Fruit fly (Drosophila melanogaster) whole organism, embryonic: ENCODE results near the gene rec.

Experiments
- ATbp ChIP-seq: fragments of 200-800 bp; sonication (Bioruptor generic); optimal IDR thresholded peaks from 2 replicates; lab custom pipeline; 2017; ENCODE audit warnings: missing biosample characterization, mild to moderate bottlenecking, missing genetic modification characterization, missing genetic modification reagents
- Bgb ChIP-seq: fragments of 200-800 bp; sonication (Bioruptor generic); IDR thresholded peaks from 2 replicates; pipeline ENCODE4 v1.3.6; 2022; ENCODE audit warnings: missing biosample characterization, missing genetic modification characterization; ENCODE audit not compliant: partially characterized antibody
- Blimp-1 ChIP-seq: fragments of 200-800 bp; sonication (Bioruptor generic); optimal IDR thresholded peaks from 3 replicates; lab custom pipeline; 2018; ENCODE audit warnings: missing biosample characterization, missing genetic modification characterization, mild to moderate bottlenecking, moderate library complexity, missing genetic modification reagents
- CG10147 ChIP-seq: fragments of 200-800 bp; sonication (Bioruptor generic); optimal IDR thresholded peaks from 2 replicates; lab custom pipeline; 2019; ENCODE audit warnings: missing biosample characterization, mild to moderate bottlenecking, missing genetic modification characterization, moderate library complexity
- CG10274 ChIP-seq: fragments of 200-800 bp; sonication (Bioruptor generic); optimal IDR thresholded peaks from 3 replicates; lab custom pipeline; 2017; ENCODE audit warnings: missing biosample characterization, mild to moderate bottlenecking, missing genetic modification characterization
- CG10565 ChIP-seq: fragments of 200-800 bp; sonication (Bioruptor generic); optimal IDR thresholded peaks from 3 replicates; lab custom pipeline; 2016; ENCODE audit warnings: missing biosample characterization, mild to moderate bottlenecking, missing genetic modification characterization
- CG11560 ChIP-seq: fragments of 200-800 bp; sonication (Bioruptor generic); IDR thresholded peaks from 3 replicates; pipeline ENCODE4 v1.3.6; 2022; ENCODE audit warnings: missing biosample characterization, missing genetic modification characterization
- CG12942 ChIP-seq: fragments of 200-800 bp; sonication (Bioruptor generic); optimal IDR thresholded peaks from 3 replicates; lab custom pipeline; 2016; ENCODE audit warnings: missing biosample characterization, missing genetic modification characterization
- CG13894 ChIP-seq: fragments of 200-800 bp; sonication (Bioruptor generic); optimal IDR thresholded peaks from 3 replicates; lab custom pipeline; 2018; ENCODE audit warnings: missing biosample characterization, mild to moderate bottlenecking, missing genetic modification characterization, moderate library complexity
- CG16863 ChIP-seq: fragments of 200-800 bp; sonication (Bioruptor generic); optimal IDR thresholded peaks from 3 replicates; lab custom pipeline; 2016; ENCODE audit warnings: missing biosample characterization, missing genetic modification characterization
- CG2875 ChIP-seq: fragments of 200-800 bp; sonication (Bioruptor generic); optimal IDR thresholded peaks from 2 replicates; lab custom pipeline; 2017; ENCODE audit warnings: missing biosample characterization, mild to moderate bottlenecking, missing genetic modification characterization, missing genetic modification reagents
- CG31224 ChIP-seq: fragments of 200-800 bp; sonication (Bioruptor generic); IDR thresholded peaks from 2 replicates; pipeline ENCODE4 v1.3.6; 2022; ENCODE audit warnings: missing biosample characterization, missing genetic modification characterization
- CG31388 ChIP-seq: fragments of 200-800 bp; sonication (Bioruptor generic); optimal IDR thresholded peaks from 2 replicates; lab custom pipeline; 2016; ENCODE audit warnings: missing biosample characterization, missing genetic modification characterization
- CG31441 ChIP-seq: fragments of 200-800 bp; sonication (Bioruptor generic); IDR thresholded peaks from 2 replicates; pipeline ENCODE4 v1.3.6; 2022; ENCODE audit warnings: missing biosample characterization, missing genetic modification characterization
- CG32767 ChIP-seq: fragments of 200-800 bp; sonication (Bioruptor generic); IDR thresholded peaks from 2 replicates; pipeline ENCODE4 v1.3.6; 2022; ENCODE audit warnings: missing biosample characterization, missing genetic modification characterization
- CG4820 ChIP-seq: fragments of 200-800 bp; sonication (Bioruptor generic); optimal IDR thresholded peaks from 3 replicates; lab custom pipeline; 2016; ENCODE audit warnings: missing biosample characterization, missing genetic modification characterization
- CG5245 ChIP-seq: fragments of 200-800 bp; sonication (Bioruptor generic); optimal IDR thresholded peaks from 3 replicates; lab custom pipeline; 2016; ENCODE audit warnings: missing biosample characterization, missing genetic modification characterization
- CG7963 ChIP-seq: fragments of 200-800 bp; sonication (Bioruptor generic); IDR thresholded peaks from 3 replicates; pipeline ENCODE4 v1.3.6; 2022; ENCODE audit warnings: missing biosample characterization, missing genetic modification characterization; ENCODE audit not compliant: partially characterized antibody
- CG8359 ChIP-seq: fragments of 200-800 bp; sonication (Bioruptor generic); optimal IDR thresholded peaks from 2 replicates; lab custom pipeline; 2017; ENCODE audit warnings: missing biosample characterization, mild to moderate bottlenecking, missing genetic modification characterization, borderline replicate concordance
- CHES-1-like ChIP-seq: fragments of 200-800 bp; sonication (Bioruptor generic); optimal IDR thresholded peaks from 2 replicates; lab custom pipeline; 2016; ENCODE audit warnings: missing biosample characterization, missing genetic modification characterization
- Camta ChIP-seq: fragments of 200-800 bp; sonication (Bioruptor generic); optimal IDR thresholded peaks from 2 replicates; lab custom pipeline; 2016; ENCODE audit warnings: missing biosample characterization, missing genetic modification characterization
- Ets65A ChIP-seq: fragments of 200-800 bp; sonication (Bioruptor generic); peaks from one replicate; lab custom pipeline; 2016; ENCODE audit warnings: missing biosample characterization, missing genetic modification characterization
- Fer2 ChIP-seq: fragments of 200-800 bp; sonication (Bioruptor generic); optimal IDR thresholded peaks from 2 replicates; lab custom pipeline; 2018; ENCODE audit warnings: missing biosample characterization, mild to moderate bottlenecking, missing genetic modification characterization, moderate library complexity
- HLH54F ChIP-seq: fragments of 200-800 bp; sonication (Bioruptor generic); optimal IDR thresholded peaks from 3 replicates; lab custom pipeline; 2016; ENCODE audit warnings: missing biosample characterization, missing genetic modification characterization
- Hsf ChIP-seq: fragments of 200-800 bp; sonication (Bioruptor generic); optimal IDR thresholded peaks from 3 replicates; lab custom pipeline; 2016; ENCODE audit warnings: missing biosample characterization, missing genetic modification characterization
- NK7.1 ChIP-seq: fragments of 200-800 bp; sonication (Bioruptor generic); optimal IDR thresholded peaks from 3 replicates; lab custom pipeline; 2016; ENCODE audit warnings: missing biosample characterization, missing genetic modification characterization
- Poxn ChIP-seq: fragments of 200-800 bp; sonication (Bioruptor generic); IDR thresholded peaks from 2 replicates; pipeline ENCODE4 v1.3.6; 2022; ENCODE audit warnings: missing biosample characterization, missing genetic modification characterization
- Rx ChIP-seq: fragments of 200-800 bp; sonication (Bioruptor generic); IDR thresholded peaks from 2 replicates; pipeline ENCODE4 v1.3.6; 2022; ENCODE audit warnings: missing biosample characterization, missing genetic modification characterization
- ap ChIP-seq: fragments of 200-800 bp; sonication (Bioruptor generic); IDR thresholded peaks from 2 replicates; pipeline ENCODE4 v1.3.6; 2022; ENCODE audit warnings: missing biosample characterization, missing genetic modification characterization
- ci ChIP-seq: fragments of 200-800 bp; sonication (Bioruptor generic); IDR thresholded peaks from 3 replicates; pipeline ENCODE4 v1.3.6; 2022; ENCODE audit warnings: missing biosample characterization, missing genetic modification characterization
- crol ChIP-seq: fragments of 200-800 bp; sonication (Bioruptor generic); IDR thresholded peaks from 2 replicates; pipeline ENCODE4 v1.3.6; 2022; ENCODE audit warnings: missing biosample characterization, missing genetic modification characterization
- dan ChIP-seq: fragments of 200-800 bp; sonication (Bioruptor generic); IDR thresholded peaks from 2 replicates; pipeline ENCODE4 v1.3.6; 2022; ENCODE audit warnings: missing biosample characterization, missing genetic modification characterization
- danr ChIP-seq: fragments of 200-800 bp; sonication (Bioruptor generic); IDR thresholded peaks from 2 replicates; pipeline ENCODE4 v1.3.6; 2022; ENCODE audit warnings: missing biosample characterization, missing genetic modification characterization
- dati ChIP-seq: fragments of 200-800 bp; sonication (Bioruptor generic); IDR thresholded peaks from 2 replicates; pipeline ENCODE4 v1.3.6; 2022; ENCODE audit warnings: missing biosample characterization, missing genetic modification characterization
- dysf ChIP-seq: fragments of 200-800 bp; sonication (Bioruptor generic); IDR thresholded peaks from 3 replicates; pipeline ENCODE4 v1.3.6; 2022; ENCODE audit warnings: missing biosample characterization, missing genetic modification characterization
- exex ChIP-seq: fragments of 200-800 bp; sonication (Bioruptor generic); optimal IDR thresholded peaks from 4 replicates; lab custom pipeline; 2018; ENCODE audit warnings: missing biosample characterization, mild to moderate bottlenecking, missing genetic modification characterization, moderate library complexity
- grn ChIP-seq: fragments of 200-800 bp; sonication (Bioruptor generic); optimal IDR thresholded peaks from 3 replicates; lab custom pipeline; 2017; ENCODE audit warnings: missing biosample characterization, missing genetic modification characterization
- gro ChIP-seq: fragments of 200-800 bp; sonication (Bioruptor generic); optimal IDR thresholded peaks from 2 replicates; lab custom pipeline; 2016; ENCODE audit warnings: missing biosample characterization, missing genetic modification characterization
- gt ChIP-seq: fragments of 200-800 bp; sonication (Bioruptor generic); IDR thresholded peaks from 2 replicates; pipeline ENCODE4 v1.3.6; 2022; ENCODE audit warnings: missing biosample characterization, missing genetic modification characterization
- insv ChIP-seq, 2 experiments: fragments of 200-800 bp; sonication (Bioruptor generic); optimal IDR thresholded peaks; 3 replicates each; lab custom pipeline; 2016 to 2018; ENCODE audit warnings: missing biosample characterization in 2 of 2, missing genetic modification characterization in 2 of 2
- lab ChIP-seq: fragments of 200-800 bp; sonication (Bioruptor generic); optimal IDR thresholded peaks from 3 replicates; lab custom pipeline; 2017; ENCODE audit warnings: missing biosample characterization, missing genetic modification characterization, mild to moderate bottlenecking, moderate library complexity, missing genetic modification reagents
- oc ChIP-seq: fragments of 200-800 bp; sonication (Bioruptor generic); optimal IDR thresholded peaks from 2 replicates; lab custom pipeline; 2018; ENCODE audit warnings: missing biosample characterization, mild to moderate bottlenecking, missing genetic modification characterization, moderate library complexity
- pan ChIP-seq, 4 experiments: fragments of >200 bp in 3 of 4; fragments of 200-800 bp in 1 of 4; sonication (Bioruptor generic) in 1 of 4; optimal IDR thresholded peaks in 3 of 4; IDR thresholded peaks in 1 of 4; 2 replicates each; pipeline versions ENCODE4 v1.3.6 to Lab custom; 2017 to 2022; ENCODE audit warnings: missing biosample characterization in 2 of 4, missing genetic modification characterization in 2 of 4, mixed read lengths in 1 of 4
- pho ChIP-seq: fragments of 200-800 bp; sonication (Bioruptor generic); optimal IDR thresholded peaks from 2 replicates; lab custom pipeline; 2016; ENCODE audit warnings: missing biosample characterization, missing genetic modification characterization
- repo ChIP-seq: fragments of 200-800 bp; sonication (Bioruptor generic); optimal IDR thresholded peaks from 2 replicates; lab custom pipeline; 2016; ENCODE audit warnings: missing biosample characterization, missing genetic modification characterization
- shn ChIP-seq: fragments of 200-800 bp; sonication (Bioruptor generic); optimal IDR thresholded peaks from 3 replicates; lab custom pipeline; 2016; ENCODE audit warnings: missing biosample characterization, missing genetic modification characterization
- sima ChIP-seq: fragments of 200-800 bp; sonication (Bioruptor generic); optimal IDR thresholded peaks from 2 replicates; lab custom pipeline; 2016; ENCODE audit warnings: missing biosample characterization, missing genetic modification characterization
- stwl ChIP-seq: fragments of 200-800 bp; sonication (Bioruptor generic); optimal IDR thresholded peaks from 3 replicates; lab custom pipeline; 2018; ENCODE audit warnings: missing biosample characterization, mild to moderate bottlenecking, missing genetic modification characterization, moderate library complexity
- sug ChIP-seq: fragments of 200-800 bp; optimal IDR thresholded peaks from 2 replicates; lab custom pipeline; 2019; ENCODE audit warnings: missing biosample characterization, mild to moderate bottlenecking, missing genetic modification characterization, moderate library complexity
- wor ChIP-seq: fragments of 200-800 bp; sonication (Bioruptor generic); IDR thresholded peaks from 2 replicates; pipeline ENCODE4 v1.3.6; 2022; ENCODE audit warnings: missing biosample characterization, missing genetic modification characterization
- zen ChIP-seq: fragments of 200-800 bp; sonication (Bioruptor generic); optimal IDR thresholded peaks from 3 replicates; lab custom pipeline; 2018; ENCODE audit warnings: missing biosample characterization, mild to moderate bottlenecking, missing genetic modification characterization, moderate library complexity

The rec gene

dm6 chr3R:15793372-15793802 lies 39.0 kb downstream of the rec start, which contains the start of gene nsl1 (continued):
- no peak for TF ChIP-seq CG10147
- no peak for TF ChIP-seq CG31224
- no peak for TF ChIP-seq Ets65A (GFP tag; lab: Kevin White, UChicago)
- TF ChIP-seq CG7963: peak; percentile 94
- TF ChIP-seq Rx (GFP tag; lab: Robert Waterston, UW): no peak
- peak; percentile 72 for TF ChIP-seq zen (tag; lab: Kevin White, UChicago)
- TF ChIP-seq HLH54F (GFP tag; lab: Kevin White, UChicago): no peak
- TF ChIP-seq Bgb (GFP tag; lab: Robert Waterston, UW): peak; percentile 97
- peak; percentile 78 for TF ChIP-seq CG16863 (GFP tag; lab: Kevin White, UChicago)
- no peak for TF ChIP-seq pan (optimal IDR thresholded peaks at IDR 0.05; lab: Kevin White, UChicago)
- peak in 1 of 2 experiments; percentile 41 for TF ChIP-seq pan (GFP tag; optimal IDR thresholded peaks at IDR 0.05 in 1 of 2, IDR thresholded peaks at IDR 0.05 in 1 of 2)
- no peak for TF ChIP-seq dan (GFP tag; lab: Robert Waterston, UW)
- TF ChIP-seq CG31388 (GFP tag; lab: Kevin White, UChicago): no peak
- no peak for TF ChIP-seq CG10274 (GFP tag; lab: Kevin White, UChicago)
- TF ChIP-seq shn: no peak
- TF ChIP-seq ap (GFP tag; lab: Robert Waterston, UW): no peak
- no peak for TF ChIP-seq danr (GFP tag; lab: Robert Waterston, UW)
- no peak for TF ChIP-seq CG10565 (GFP tag; lab: Kevin White, UChicago)
- TF ChIP-seq gt (GFP tag; lab: Robert Waterston, UW): no peak
- peak; percentile 11 for TF ChIP-seq CG13894 (tag; lab: Kevin White, UChicago)
- TF ChIP-seq ATbp (GFP tag; lab: Kevin White, UChicago): no peak
- TF ChIP-seq stwl (tag; lab: Kevin White, UChicago): peak; percentile 87
- TF ChIP-seq crol (GFP tag; lab: Robert Waterston, UW): no peak
- peak; percentile 39 for TF ChIP-seq CG12942 (GFP tag; lab: Kevin White, UChicago)
- no peak for TF ChIP-seq Camta (GFP tag; lab: Kevin White, UChicago)
- peak; percentile 64 for TF ChIP-seq lab (GFP tag; lab: Kevin White, UChicago)
- TF ChIP-seq CG5245: no peak
- TF ChIP-seq Blimp-1: peak; percentile 26
- no peak for TF ChIP-seq CHES-1-like (GFP tag; lab: Kevin White, UChicago)
- TF ChIP-seq CG8359 (GFP tag; lab: Kevin White, UChicago): no peak
- peak in 1 of 2 experiments; percentile 17 for TF ChIP-seq insv (GFP tag; optimal IDR thresholded peaks at IDR 0.05; lab: Kevin White, UChicago)
- no peak for TF ChIP-seq sima (GFP tag; lab: Kevin White, UChicago)
- TF ChIP-seq wor (GFP tag; lab: Robert Waterston, UW): 0 out of 2 replicates have a peak, but pooled peaks have one; percentile 18
- TF ChIP-seq CG4820: peak; percentile 14
- peak; percentile 53; the same call in 1 of the 3 replicates for TF ChIP-seq ci (GFP tag; lab: Robert Waterston, UW)
- TF ChIP-seq repo: no peak
- no peak for TF ChIP-seq exex (tag; lab: Kevin White, UChicago)
- peak; percentile 11 for TF ChIP-seq Hsf (GFP tag; lab: Kevin White, UChicago)
- no peak for TF ChIP-seq Poxn
- TF ChIP-seq sug (tag; lab: Kevin White, UChicago): peak; percentile 61
- 0 out of 2 replicates have a peak, but pooled peaks have one; percentile 31 for TF ChIP-seq CG31441
- no peak for TF ChIP-seq oc
- TF ChIP-seq gro (GFP tag; lab: Kevin White, UChicago): no peak
- no peak for TF ChIP-seq pho (GFP tag; lab: Kevin White, UChicago)
- no peak for TF ChIP-seq CG2875
- TF ChIP-seq NK7.1 (GFP tag; lab: Kevin White, UChicago): no peak
- 0 out of 3 replicates have a peak, but pooled peaks have one; percentile 8 for TF ChIP-seq dysf (GFP tag; lab: Robert Waterston, UW)
- TF ChIP-seq grn (GFP tag; lab: Kevin White, UChicago): no peak
- no peak for TF ChIP-seq dati (GFP tag; lab: Robert Waterston, UW)
- TF ChIP-seq CG32767: peak; percentile 41; the same call in 1 of the 2 replicates
- TF ChIP-seq Fer2 (tag; lab: Kevin White, UChicago): peak; percentile 12
- peak; percentile 97 for TF ChIP-seq CG11560 (tag; lab: Robert Waterston, UW)
